Worm (Caenorhabditis elegans): Measurements from ENCODE around the gene sdz-33.

The sdz-33 gene

ce11 chrIII:11892939-11893338, 14.3 kb upstream of the sdz-33 start, which contains the start of gene Y56A3A.41:
Gene Y56A3A.41, minus strand, starts transcription at chrIII:11893039.
- TF ChIP-seq efl-1 (GFP tag; optimal IDR thresholded peaks at IDR 0.05) (no peak), C17E4.6 (GFP tag; IDR thresholded peaks at IDR 0.05) (no peak), chd-7 (tag; optimal IDR thresholded peaks at IDR 0.05) (no peak), ztf-25 (GFP tag; IDR thresholded peaks at IDR 0.05) (no peak), ama-1 (optimal IDR thresholded peaks at IDR 0.05) (no peak), ama-1 (GFP tag; optimal IDR thresholded peaks at IDR 0.05) (no peak)

ce11 chrIII:11895504-11895903, 11.8 kb upstream of the sdz-33 start:
- no peak for TF ChIP-seq ceh-79 (tag; optimal IDR thresholded peaks at IDR 0.05)
- peak; percentile 71; the same call in 1 of the 2 replicates for TF ChIP-seq nfyb-1 (GFP tag; IDR thresholded peaks at IDR 0.05)

ce11 chrIII:11896652-11897051, 10.6 kb upstream of the sdz-33 start:
- TF ChIP-seq madf-6 (GFP tag; IDR thresholded peaks at IDR 0.05) (no peak), F22D6.2 (tag; optimal IDR thresholded peaks at IDR 0.05) (no peak), aptf-3 (GFP tag; IDR thresholded peaks at IDR 0.05) (no peak), ztf-3 (GFP tag; optimal IDR thresholded peaks at IDR 0.05) (no peak), ztf-18 (tag; optimal IDR thresholded peaks at IDR 0.05) (no peak), snpc-1.1 (tag; optimal IDR thresholded peaks at IDR 0.05; ENCODE audit: insufficient read depth) (no peak), B0035.1 (tag; optimal IDR thresholded peaks at IDR 0.05) (no peak), snpc-4 (GFP tag; optimal IDR thresholded peaks at IDR 0.05) (no peak), snpc-4 (tag; optimal IDR thresholded peaks at IDR 0.05) (no peak), F55B11.4 (tag; optimal IDR thresholded peaks at IDR 0.05; ENCODE audit: borderline replicate concordance, insufficient read depth) (no peak), ZK185.1 (tag; optimal IDR thresholded peaks at IDR 0.05; ENCODE audit: poor library complexity, severe bottlenecking) (no peak), snpc-3.4 (tag; optimal IDR thresholded peaks at IDR 0.05) (no peak), lin-26 (GFP tag; IDR thresholded peaks at IDR 0.05) (no peak), B0336.3 (GFP tag; IDR thresholded peaks at IDR 0.05) (no peak), xnd-1 (tag; optimal IDR thresholded peaks at IDR 0.05) (no peak), sdz-38 (tag; optimal IDR thresholded peaks at IDR 0.05) (no peak), ztf-28 (GFP tag; IDR thresholded peaks at IDR 0.05) (no peak), zim-3 (tag; optimal IDR thresholded peaks at IDR 0.05) (no peak), F37B4.10 (GFP tag; IDR thresholded peaks at IDR 0.05) (no peak), ceh-100 (GFP tag; IDR thresholded peaks at IDR 0.05) (no peak), D2030.7 (GFP tag; IDR thresholded peaks at IDR 0.05) (no peak)

- no peak for TF ChIP-seq nfyb-1 (GFP tag; IDR thresholded peaks at IDR 0.05)
Observed at ce11 chrIII:11898169-11898568, 9.1 kb upstream of the sdz-33 start, which contains the start of gene tsen-2. Gene tsen-2, minus strand, starts transcription at chrIII:11898269.

ce11 chrIII:11900022-11900421, 7.3 kb upstream of the sdz-33 start:
- no peak for TF ChIP-seq rpc-1 (optimal IDR thresholded peaks at IDR 0.05)
- TF ChIP-seq rpc-1 (tag; optimal IDR thresholded peaks at IDR 0.05), result no peak
- no peak for TF ChIP-seq akir-1 (GFP tag; optimal IDR thresholded peaks at IDR 0.05)
- TF ChIP-seq T07F8.4 (tag; optimal IDR thresholded peaks at IDR 0.05), result no peak
- no peak for TF ChIP-seq ets-4 (GFP tag; optimal IDR thresholded peaks at IDR 0.05)
- no peak for TF ChIP-seq nhr-27 (tag; optimal IDR thresholded peaks at IDR 0.05)
- no peak for TF ChIP-seq unc-130 (GFP tag; optimal IDR thresholded peaks at IDR 0.05)
- no peak for TF ChIP-seq Y53F4B.3 (GFP tag; IDR thresholded peaks at IDR 0.05)
- TF ChIP-seq gei-17 (GFP tag; optimal IDR thresholded peaks at IDR 0.05), result no peak
- TF ChIP-seq nfyb-1 (GFP tag; IDR thresholded peaks at IDR 0.05), result no peak
- TF ChIP-seq ZK185.1 (tag; optimal IDR thresholded peaks at IDR 0.05; ENCODE audit: poor library complexity, severe bottlenecking), result no peak
- TF ChIP-seq snpc-4 (GFP tag; optimal IDR thresholded peaks at IDR 0.05), result no peak
- no peak for TF ChIP-seq snpc-4 (tag; optimal IDR thresholded peaks at IDR 0.05)
- TF ChIP-seq snpc-1.1 (tag; optimal IDR thresholded peaks at IDR 0.05; ENCODE audit: insufficient read depth), result no peak
- TF ChIP-seq die-1 (tag; optimal IDR thresholded peaks at IDR 0.05), result no peak
- TF ChIP-seq F57C9.4 (tag; optimal IDR thresholded peaks at IDR 0.05), result no peak
- no peak for TF ChIP-seq tbp1 (GFP tag; optimal IDR thresholded peaks at IDR 0.05)
- no peak for TF ChIP-seq T26A5.8 (tag; optimal IDR thresholded peaks at IDR 0.05)
- no peak for TF ChIP-seq attf-3 (GFP tag; conservative IDR thresholded peaks at IDR 0.05)

All from whole organism, young adult.